Worm (Caenorhabditis elegans): Measurements from ENCODE around the gene sdz-24.

The sdz-24 gene

ce11 chrII:667864-668263 lies 9.4 kb downstream of the sdz-24 start:
- no peak for TF ChIP-seq ceh-82 (tag; optimal IDR thresholded peaks at IDR 0.05)
- TF ChIP-seq sem-4 (tag; optimal IDR thresholded peaks at IDR 0.05): no peak
- no peak for TF ChIP-seq nhr-237 (tag; optimal IDR thresholded peaks at IDR 0.05)
- no peak for TF ChIP-seq unc-55 (GFP tag; optimal IDR thresholded peaks at IDR 0.05)
- no peak for TF ChIP-seq dmd-4 (tag; optimal IDR thresholded peaks at IDR 0.05)
- TF ChIP-seq ceh-16 (tag; optimal IDR thresholded peaks at IDR 0.05): no peak
- TF ChIP-seq ama-1 (optimal IDR thresholded peaks at IDR 0.05): no peak
- no peak for TF ChIP-seq Y55F3AM.14 (GFP tag; optimal IDR thresholded peaks at IDR 0.05)
- no peak for TF ChIP-seq crh-2 (tag; optimal IDR thresholded peaks at IDR 0.05)
- TF ChIP-seq elt-1 (tag; optimal IDR thresholded peaks at IDR 0.05): no peak

DNA sequence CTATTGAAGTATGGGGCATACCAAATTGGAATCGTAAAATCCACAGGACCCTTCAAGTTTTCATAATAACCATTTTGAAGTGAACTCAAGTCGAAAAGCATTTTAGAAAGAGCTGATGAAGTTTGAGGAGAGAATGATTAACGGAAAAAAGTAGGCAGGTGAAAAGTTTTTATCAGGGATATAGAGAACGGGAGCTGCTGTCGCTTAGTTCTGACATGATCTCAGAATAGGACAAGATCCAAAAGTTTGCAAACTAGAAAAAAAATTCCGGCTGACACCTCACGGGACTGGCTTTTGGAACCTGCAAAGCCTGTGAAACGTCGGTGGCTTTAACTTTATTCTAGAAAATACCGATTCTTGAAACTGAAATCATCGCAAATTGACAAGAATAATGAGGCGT lies 12.6 kb downstream of the sdz-24 start, which contains the start of gene sri-46:
Gene sri-46, minus strand, starts transcription at position 101 of the 400 bp plus-strand sequence.
- TF ChIP-seq lin-11 (tag; optimal IDR thresholded peaks at IDR 0.05) (no peak), nhr-23 (tag; optimal IDR thresholded peaks at IDR 0.05) (no peak), sem-4 (tag; optimal IDR thresholded peaks at IDR 0.05) (no peak), elt-1 (tag; optimal IDR thresholded peaks at IDR 0.05) (no peak), peb-1 (tag; optimal IDR thresholded peaks at IDR 0.05) (no peak), ama-1 (optimal IDR thresholded peaks at IDR 0.05) (no peak), lin-13 (GFP tag; optimal IDR thresholded peaks at IDR 0.05) (no peak), unc-62 (GFP tag; optimal IDR thresholded peaks at IDR 0.05) (no peak), sma-3 (GFP tag; optimal IDR thresholded peaks at IDR 0.05) (no peak), ZK546.5 (tag; optimal IDR thresholded peaks at IDR 0.05) (no peak), R02D3.7 (tag; optimal IDR thresholded peaks at IDR 0.05) (no peak), nhr-21 (tag; optimal IDR thresholded peaks at IDR 0.05) (no peak), zag-1 (tag; optimal IDR thresholded peaks at IDR 0.05) (no peak), crh-2 (tag; optimal IDR thresholded peaks at IDR 0.05) (no peak), unc-55 (GFP tag; optimal IDR thresholded peaks at IDR 0.05) (no peak), snpc-4 (tag; optimal IDR thresholded peaks at IDR 0.05) (no peak)

DNA sequence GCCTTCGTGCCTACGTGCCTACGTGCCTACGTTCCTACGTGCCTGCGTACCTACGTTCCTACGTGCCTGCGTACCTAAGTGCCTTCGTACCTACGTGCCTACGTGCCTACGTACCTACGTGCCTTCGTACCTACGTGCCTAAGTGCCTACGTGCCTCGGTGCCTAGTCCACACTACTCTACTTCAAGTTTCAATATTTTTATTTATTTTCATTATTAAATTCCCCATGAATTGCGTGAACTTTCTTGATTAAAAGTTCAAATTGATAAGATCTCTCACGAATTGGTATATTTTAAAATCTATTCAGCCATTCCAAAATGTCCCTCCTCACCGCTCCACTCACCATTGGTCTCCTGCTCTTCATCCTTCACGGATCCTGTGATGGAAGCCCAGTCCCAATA lies 15.6 kb downstream of the sdz-24 start, which contains the start of gene Y39F10C.3:
Gene Y39F10C.3, plus strand, starts transcription at position 301 of the 400 bp plus-strand sequence.
- TF ChIP-seq skn-1 (tag; optimal IDR thresholded peaks at IDR 0.05): no peak
- TF ChIP-seq ama-1 (optimal IDR thresholded peaks at IDR 0.05): no peak
- TF ChIP-seq zag-1 (tag; optimal IDR thresholded peaks at IDR 0.05): no peak
- no peak for TF ChIP-seq unc-39 (tag; optimal IDR thresholded peaks at IDR 0.05)
- no peak for TF ChIP-seq nhr-23 (tag; optimal IDR thresholded peaks at IDR 0.05)
- TF ChIP-seq nhr-12 (tag; optimal IDR thresholded peaks at IDR 0.05): no peak
- no peak for TF ChIP-seq unc-62 (GFP tag; optimal IDR thresholded peaks at IDR 0.05)
- TF ChIP-seq lin-11 (tag; optimal IDR thresholded peaks at IDR 0.05): no peak
- no peak for TF ChIP-seq nhr-6 (tag; optimal IDR thresholded peaks at IDR 0.05)
- TF ChIP-seq fos-1 (tag; optimal IDR thresholded peaks at IDR 0.05): no peak
- TF ChIP-seq mdl-1 (tag; optimal IDR thresholded peaks at IDR 0.05): no peak
- TF ChIP-seq Y55F3AM.14 (GFP tag; optimal IDR thresholded peaks at IDR 0.05): no peak
- TF ChIP-seq crh-2 (tag; optimal IDR thresholded peaks at IDR 0.05): no peak
- TF ChIP-seq nhr-10 (tag; optimal IDR thresholded peaks at IDR 0.05): no peak
- no peak for TF ChIP-seq lsy-2 (tag; optimal IDR thresholded peaks at IDR 0.05)

ce11 chrII:675303-675702 lies 16.8 kb downstream of the sdz-24 start, which contains the start of gene Y39F10C.1:
Gene Y39F10C.1, plus strand, starts transcription at chrII:675603.
- TF ChIP-seq sma-3 (GFP tag; optimal IDR thresholded peaks at IDR 0.05): no peak
- TF ChIP-seq unc-55 (GFP tag; optimal IDR thresholded peaks at IDR 0.05): no peak
- TF ChIP-seq R02D3.7 (tag; optimal IDR thresholded peaks at IDR 0.05): no peak
- TF ChIP-seq alr-1 (tag; optimal IDR thresholded peaks at IDR 0.05): no peak
- TF ChIP-seq lin-13 (GFP tag; optimal IDR thresholded peaks at IDR 0.05): no peak
- TF ChIP-seq unc-39 (tag; optimal IDR thresholded peaks at IDR 0.05): no peak
- TF ChIP-seq C34F6.9 (tag; optimal IDR thresholded peaks at IDR 0.05): no peak
- TF ChIP-seq nhr-129 (tag; optimal IDR thresholded peaks at IDR 0.05): no peak
- TF ChIP-seq F13H6.1 (tag; optimal IDR thresholded peaks at IDR 0.05): no peak
- TF ChIP-seq aly-2 (tag; optimal IDR thresholded peaks at IDR 0.05): no peak

ce11 chrII:675822-676221 lies 17.4 kb downstream of the sdz-24 start:
- TF ChIP-seq alr-1 (tag; optimal IDR thresholded peaks at IDR 0.05) (no peak), unc-55 (GFP tag; optimal IDR thresholded peaks at IDR 0.05) (no peak), nhr-21 (tag; optimal IDR thresholded peaks at IDR 0.05) (no peak), lin-11 (tag; optimal IDR thresholded peaks at IDR 0.05) (no peak), unc-39 (tag; optimal IDR thresholded peaks at IDR 0.05) (no peak)

Data from whole organism, L2 larva.